Fruit fly (Drosophila melanogaster): ENCODE measurements around the gene salt.
A peak's percentile ranks its signal among the peaks of the same experiment; 100 is the strongest.

Gene salt

DNA sequence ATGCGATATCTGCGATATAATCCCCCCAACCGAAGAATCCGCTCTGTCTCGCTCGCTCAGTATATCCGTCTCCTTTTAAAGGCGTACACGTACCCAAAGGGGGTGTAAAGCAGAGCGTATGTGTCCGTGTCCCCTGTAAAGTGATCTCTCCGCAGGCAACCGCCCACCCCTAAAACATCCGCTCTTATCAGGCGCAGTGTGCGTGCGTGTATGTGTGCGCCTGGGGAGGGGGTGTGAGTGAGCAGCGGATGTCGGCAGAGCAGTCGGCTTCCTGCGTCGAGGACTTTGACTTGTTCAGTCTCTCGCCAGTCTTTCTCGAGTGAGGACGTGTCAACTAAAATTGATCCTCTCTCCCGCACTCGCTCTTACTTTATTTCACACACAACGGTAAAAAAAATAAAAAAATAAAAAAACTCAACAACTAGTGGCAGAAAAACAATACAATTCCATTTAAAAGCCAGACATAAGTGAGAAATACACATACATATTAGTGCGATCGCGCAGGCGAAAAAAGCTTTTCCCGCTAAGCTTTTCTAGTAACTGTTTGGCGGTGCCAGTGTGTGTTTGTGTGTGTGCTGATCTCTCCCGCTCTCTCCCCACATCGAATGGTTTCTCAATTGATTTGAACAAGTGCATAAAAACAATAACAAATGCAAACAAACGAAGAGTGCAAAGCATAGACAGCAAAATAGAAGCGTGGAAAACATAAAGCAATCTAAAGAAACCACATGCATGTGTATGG is 28.8 kb downstream of the salt start (continued):
- TF ChIP-seq CG31365 (tag; optimal IDR thresholded peaks at IDR 0.05) (no peak), CG1024 (GFP tag; IDR thresholded peaks at IDR 0.05) (no peak), CG4404 (GFP tag; IDR thresholded peaks at IDR 0.05) (no peak), Kr (GFP tag; optimal IDR thresholded peaks at IDR 0.05) (peak; percentile 2), CG8281 (tag; optimal IDR thresholded peaks at IDR 0.05) (no peak), MESR4 (GFP tag; optimal IDR thresholded peaks at IDR 0.05) (no peak), Lpt (GFP tag; optimal IDR thresholded peaks at IDR 0.05) (no peak), Max (GFP tag; optimal IDR thresholded peaks at IDR 0.05) (no peak), CG33213 (GFP tag; optimal IDR thresholded peaks at IDR 0.05) (peak; percentile 23), CG8290 (GFP tag; optimal IDR thresholded peaks at IDR 0.05) (no peak), CG8290 (tag; optimal IDR thresholded peaks at IDR 0.05) (peak; percentile 9 to 34), CG18011 (GFP tag; optimal IDR thresholded peaks at IDR 0.05) (no peak), eyg (GFP tag; optimal IDR thresholded peaks at IDR 0.05) (peak; percentile 9), Elba2 (GFP tag; optimal IDR thresholded peaks at IDR 0.05) (peak; percentile 27), Nf-YC (tag; optimal IDR thresholded peaks at IDR 0.05) (no peak)

DNA sequence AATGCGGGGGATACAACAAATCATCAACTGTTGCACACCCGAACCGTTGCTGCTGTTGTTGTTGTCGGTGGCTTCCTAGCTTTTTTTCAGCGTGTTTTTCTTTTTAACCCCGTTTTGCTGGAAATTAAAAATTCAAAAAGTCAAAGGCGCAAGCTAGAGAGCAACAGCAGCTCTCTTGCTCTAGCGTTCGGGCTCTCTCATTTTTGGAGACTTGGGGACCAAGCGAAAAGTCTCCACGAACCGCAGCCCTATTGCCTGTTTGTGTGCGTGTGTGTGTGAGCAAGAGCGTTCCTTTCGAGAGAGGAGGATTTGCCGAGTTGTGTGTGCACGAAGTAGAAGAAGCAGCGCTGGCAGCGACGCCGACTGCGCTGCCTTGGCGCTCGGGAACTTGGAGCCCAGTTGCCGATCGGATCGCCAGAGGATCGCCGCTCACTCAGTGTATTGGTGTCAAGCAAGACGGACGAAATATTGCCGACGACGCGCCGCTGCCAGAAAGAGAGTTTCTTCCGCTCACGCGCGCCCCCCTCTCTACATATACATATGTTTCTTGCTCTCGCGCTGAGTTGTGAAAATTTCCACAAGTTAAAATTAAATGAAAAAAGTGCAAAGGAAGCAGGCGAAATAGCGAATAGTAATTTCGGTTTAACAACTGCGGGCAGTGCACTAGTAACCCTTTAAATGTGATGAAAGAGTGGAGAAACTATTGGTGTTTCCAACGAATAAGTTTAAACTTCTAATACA is 29.8 kb downstream of the salt start:
- TF ChIP-seq wek (GFP tag; optimal IDR thresholded peaks at IDR 0.05) (no peak), CG7987 (GFP tag; optimal IDR thresholded peaks at IDR 0.05) (no peak), bab2 (GFP tag; optimal IDR thresholded peaks at IDR 0.05) (no peak), crol (GFP tag; IDR thresholded peaks at IDR 0.05) (peak; percentile 89), pros (GFP tag; optimal IDR thresholded peaks at IDR 0.05) (peak; percentile 85), CG31441 (GFP tag; IDR thresholded peaks at IDR 0.05) (no peak), jing (GFP tag; optimal IDR thresholded peaks at IDR 0.05) (no peak), gt (GFP tag; IDR thresholded peaks at IDR 0.05) (no peak), chm (GFP tag; IDR thresholded peaks at IDR 0.05) (peak; percentile 69), CG32767 (GFP tag; IDR thresholded peaks at IDR 0.05) (no peak), nmo (GFP tag; optimal IDR thresholded peaks at IDR 0.05) (no peak), CG15073 (GFP tag; optimal IDR thresholded peaks at IDR 0.05) (no peak), CG7786 (GFP tag; optimal IDR thresholded peaks at IDR 0.05) (no peak), Lim3 (GFP tag; IDR thresholded peaks at IDR 0.05) (no peak), ara (GFP tag; IDR thresholded peaks at IDR 0.05) (peak; percentile 53; the same call in 1 of the 2 replicates), Kr (GFP tag; optimal IDR thresholded peaks at IDR 0.05) (no peak), lov (optimal IDR thresholded peaks at IDR 0.05) (no peak), lov (GFP tag; IDR thresholded peaks at IDR 0.05) (peak; percentile 59; the same call in 1 of the 3 replicates), CG8388 (GFP tag; optimal IDR thresholded peaks at IDR 0.05) (no peak), aop (GFP tag; IDR thresholded peaks at IDR 0.05) (no peak), CG9817 (tag; optimal IDR thresholded peaks at IDR 0.05) (no peak), CG4424 (GFP tag; optimal IDR thresholded peaks at IDR 0.05) (no peak), CG10654 (GFP tag; optimal IDR thresholded peaks at IDR 0.05) (no peak), wdn (GFP tag; IDR thresholded peaks at IDR 0.05) (no peak), HLH3B (GFP tag; IDR thresholded peaks at IDR 0.05) (no peak), CG1233 (GFP tag; optimal IDR thresholded peaks at IDR 0.05) (no peak), Meics (GFP tag; optimal IDR thresholded peaks at IDR 0.05) (peak; percentile 12), crc (GFP tag; optimal IDR thresholded peaks at IDR 0.05) (no peak), CG4404 (GFP tag; IDR thresholded peaks at IDR 0.05) (no peak), CG4360 (GFP tag; IDR thresholded peaks at IDR 0.05) (peak; percentile 95), kay (GFP tag; optimal IDR thresholded peaks at IDR 0.05) (no peak), CG5953 (GFP tag; IDR thresholded peaks at IDR 0.05) (no peak), CG16779 (GFP tag; IDR thresholded peaks at IDR 0.05) (no peak), CG9437 (GFP tag; optimal IDR thresholded peaks at IDR 0.05) (no peak), CG4730 (GFP tag; IDR thresholded peaks at IDR 0.05) (no peak), br (optimal IDR thresholded peaks at IDR 0.05) (no peak), otp (GFP tag; IDR thresholded peaks at IDR 0.05) (no peak)

Measured in whole organism, embryonic.